Fruit fly (Drosophila melanogaster) whole organism, embryonic: ENCODE results near the gene Paics.

Experiments used
- CG10209 ChIP-seq: fragments of 200-800 bp; sonication (Bioruptor generic); optimal IDR thresholded peaks from 3 replicates; lab custom pipeline; 2017; ENCODE audit warnings: missing biosample characterization, mild to moderate bottlenecking, missing genetic modification characterization, missing genetic modification reagents
- CG10321 ChIP-seq: fragments of 200-800 bp; sonication (Bioruptor generic); IDR thresholded peaks from 2 replicates; pipeline ENCODE4 v1.3.6; 2022; ENCODE audit warnings: missing biosample characterization, missing genetic modification characterization
- CG10366 ChIP-seq: fragments of 200-800 bp; sonication (Bioruptor generic); IDR thresholded peaks from 2 replicates; pipeline ENCODE4 v1.3.6; 2022; ENCODE audit warnings: missing biosample characterization, missing genetic modification characterization
- CG10979 ChIP-seq: fragments of 200-800 bp; sonication (Bioruptor generic); optimal IDR thresholded peaks from 2 replicates; lab custom pipeline; 2018; ENCODE audit warnings: missing biosample characterization, mild to moderate bottlenecking, missing genetic modification characterization, moderate library complexity
- CG11085 ChIP-seq: fragments of 200-800 bp; sonication (Bioruptor generic); IDR thresholded peaks from 2 replicates; pipeline ENCODE4 v1.3.6; 2022; ENCODE audit warnings: missing biosample characterization, missing genetic modification characterization
- CG11695 ChIP-seq: fragments of 200-800 bp; sonication (Bioruptor generic); IDR thresholded peaks from 3 replicates; pipeline ENCODE4 v1.3.6; 2022; ENCODE audit warnings: missing biosample characterization, missing genetic modification characterization
- CG12155 ChIP-seq: fragments of 200-800 bp; sonication (Bioruptor generic); optimal IDR thresholded peaks from 3 replicates; lab custom pipeline; 2016; ENCODE audit warnings: missing biosample characterization, missing genetic modification characterization
- CG12391 ChIP-seq: fragments of 200-800 bp; sonication (Bioruptor generic); optimal IDR thresholded peaks from 3 replicates; lab custom pipeline; 2018; ENCODE audit warnings: missing biosample characterization, mild to moderate bottlenecking, missing genetic modification characterization, moderate library complexity
- CG13775 ChIP-seq: fragments of 200-800 bp; sonication (Bioruptor generic); optimal IDR thresholded peaks from 3 replicates; lab custom pipeline; 2017; ENCODE audit warnings: missing biosample characterization, mild to moderate bottlenecking, missing genetic modification characterization
- CG14050 ChIP-seq: fragments of 200-800 bp; sonication (Bioruptor generic); IDR thresholded peaks from 3 replicates; pipeline ENCODE4 v1.3.6; 2022; ENCODE audit warnings: missing biosample characterization, missing genetic modification characterization
- CG15479 ChIP-seq: fragments of 200-800 bp; sonication (Bioruptor generic); optimal IDR thresholded peaks from 3 replicates; lab custom pipeline; 2019; ENCODE audit warnings: missing biosample characterization, mild to moderate bottlenecking, missing genetic modification characterization, moderate library complexity
- CG1647 ChIP-seq: fragments of 200-800 bp; sonication (Bioruptor generic); optimal IDR thresholded peaks from 3 replicates; lab custom pipeline; 2016; ENCODE audit warnings: missing biosample characterization, missing genetic modification characterization
- CG17359 ChIP-seq: fragments of 200-800 bp; sonication (Bioruptor generic); optimal IDR thresholded peaks from 3 replicates; lab custom pipeline; 2018; ENCODE audit warnings: missing biosample characterization, mild to moderate bottlenecking, missing genetic modification characterization, moderate library complexity
- CG18476 ChIP-seq: fragments of 200-800 bp; sonication (Bioruptor generic); optimal IDR thresholded peaks from 2 replicates; lab custom pipeline; 2016; ENCODE audit warnings: missing biosample characterization, mild to moderate bottlenecking, missing genetic modification characterization
- CG18764 ChIP-seq: fragments of 200-800 bp; sonication (Bioruptor generic); optimal IDR thresholded peaks from 3 replicates; lab custom pipeline; 2016; ENCODE audit warnings: missing biosample characterization, missing genetic modification characterization
- CG31441 ChIP-seq: fragments of 200-800 bp; sonication (Bioruptor generic); IDR thresholded peaks from 2 replicates; pipeline ENCODE4 v1.3.6; 2022; ENCODE audit warnings: missing biosample characterization, missing genetic modification characterization
- CG3281 ChIP-seq: fragments of 200-800 bp; sonication (Bioruptor generic); optimal IDR thresholded peaks from 3 replicates; lab custom pipeline; 2017; ENCODE audit warnings: missing biosample characterization, mild to moderate bottlenecking, missing genetic modification characterization
- CG4328 ChIP-seq: fragments of 200-800 bp; sonication (Bioruptor generic); optimal IDR thresholded peaks from 3 replicates; lab custom pipeline; 2017; ENCODE audit warnings: missing biosample characterization, missing genetic modification reagents, missing genetic modification characterization
- CG8089 ChIP-seq: fragments of 200-800 bp; sonication (Bioruptor generic); optimal IDR thresholded peaks from 3 replicates; lab custom pipeline; 2016; ENCODE audit warnings: missing biosample characterization, missing genetic modification characterization
- D ChIP-seq, 2 experiments: fragments of 200-800 bp in 1 of 2; fragments of >200 bp in 1 of 2; sonication (Bioruptor generic) in 1 of 2; optimal IDR thresholded peaks; 2 replicates in 1 of 2; 3 replicates in 1 of 2; lab custom pipeline; 2017; ENCODE audit warnings: mild to moderate bottlenecking in 1 of 2, missing biosample characterization in 1 of 2, missing genetic modification characterization in 1 of 2, missing genetic modification reagents in 1 of 2
- Dip3 ChIP-seq: fragments of 200-800 bp; sonication (Bioruptor generic); optimal IDR thresholded peaks from 3 replicates; lab custom pipeline; 2016; ENCODE audit warnings: missing biosample characterization, missing genetic modification characterization
- ERR ChIP-seq: fragments of 200-800 bp; sonication (Bioruptor generic); optimal IDR thresholded peaks from 2 replicates; lab custom pipeline; 2016; ENCODE audit warnings: missing biosample characterization, missing genetic modification characterization
- Ets65A ChIP-seq: fragments of 200-800 bp; sonication (Bioruptor generic); peaks from one replicate; lab custom pipeline; 2016; ENCODE audit warnings: missing biosample characterization, missing genetic modification characterization
- H15 ChIP-seq: fragments of 200-800 bp; sonication (Bioruptor generic); IDR thresholded peaks from 3 replicates; pipeline ENCODE4 v1.3.6; 2022; ENCODE audit warnings: missing biosample characterization, missing genetic modification characterization
- HHEX ChIP-seq: fragments of 200-800 bp; sonication (Bioruptor generic); optimal IDR thresholded peaks from 3 replicates; lab custom pipeline; 2017; ENCODE audit warnings: missing biosample characterization, mild to moderate bottlenecking, missing genetic modification characterization, missing genetic modification reagents
- HLH3B ChIP-seq: fragments of 200-800 bp; sonication (Bioruptor generic); IDR thresholded peaks from 2 replicates; pipeline ENCODE4 v1.3.6; 2022; ENCODE audit warnings: missing biosample characterization, missing genetic modification characterization
- Hand ChIP-seq: fragments of 200-800 bp; sonication (Bioruptor generic); optimal IDR thresholded peaks from 2 replicates; lab custom pipeline; 2017; ENCODE audit warnings: mild to moderate bottlenecking, missing biosample characterization, missing genetic modification reagents, missing genetic modification characterization
- Hr3 ChIP-seq: fragments of 200-800 bp; sonication (Bioruptor generic); optimal IDR thresholded peaks from 3 replicates; lab custom pipeline; 2016; ENCODE audit warnings: missing biosample characterization, missing genetic modification characterization
- Mes4 ChIP-seq: fragments of 200-800 bp; sonication (Bioruptor generic); optimal IDR thresholded peaks from 2 replicates; lab custom pipeline; 2016; ENCODE audit warnings: missing biosample characterization, missing genetic modification characterization
- Sox102F ChIP-seq: fragments of 200-800 bp; sonication (Bioruptor generic); optimal IDR thresholded peaks from 2 replicates; lab custom pipeline; 2018; ENCODE audit warnings: missing biosample characterization, mild to moderate bottlenecking, missing genetic modification characterization, moderate library complexity
- az2 ChIP-seq: fragments of 200-800 bp; sonication (Bioruptor generic); optimal IDR thresholded peaks from 3 replicates; lab custom pipeline; 2016; ENCODE audit warnings: missing biosample characterization, missing genetic modification characterization
- bowl ChIP-seq: fragments of 200-800 bp; sonication (Bioruptor generic); IDR thresholded peaks from 2 replicates; pipeline ENCODE4 v1.3.6; 2022; ENCODE audit warnings: missing biosample characterization, missing genetic modification characterization
- dpn ChIP-seq, 2 experiments: fragments of 200-800 bp; sonication (Bioruptor generic); optimal IDR thresholded peaks; 3 replicates each; lab custom pipeline; 2016; ENCODE audit warnings: missing biosample characterization in 2 of 2, missing genetic modification characterization in 2 of 2
- ewg ChIP-seq: fragments of 200-800 bp; sonication (Bioruptor generic); optimal IDR thresholded peaks from 3 replicates; lab custom pipeline; 2017; ENCODE audit warnings: mild to moderate bottlenecking, missing biosample characterization, missing genetic modification reagents, missing genetic modification characterization
- eyg ChIP-seq: fragments of 200-800 bp; sonication (Bioruptor generic); optimal IDR thresholded peaks from 3 replicates; lab custom pipeline; 2016; ENCODE audit warnings: missing biosample characterization, missing genetic modification characterization
- gce ChIP-seq: fragments of 200-800 bp; sonication (Bioruptor generic); IDR thresholded peaks from 3 replicates; pipeline ENCODE4 v1.3.6; 2022; ENCODE audit warnings: missing biosample characterization, missing genetic modification characterization
- gsb-n ChIP-seq: fragments of 200-800 bp; sonication (Bioruptor generic); optimal IDR thresholded peaks from 3 replicates; lab custom pipeline; 2018; ENCODE audit warnings: missing biosample characterization, mild to moderate bottlenecking, missing genetic modification characterization
- inv ChIP-seq: fragments of 200-800 bp; sonication (Bioruptor generic); IDR thresholded peaks from 2 replicates; pipeline ENCODE4 v1.3.6; 2022; ENCODE audit warnings: missing biosample characterization, missing genetic modification characterization; ENCODE audit not compliant: partially characterized antibody
- mld ChIP-seq: fragments of 200-800 bp; sonication (Bioruptor generic); IDR thresholded peaks from 3 replicates; pipeline ENCODE4 v1.3.6; 2022; ENCODE audit warnings: missing biosample characterization, missing genetic modification characterization; ENCODE audit not compliant: partially characterized antibody
- phol ChIP-seq: fragments of 200-800 bp; sonication (Bioruptor generic); optimal IDR thresholded peaks from 3 replicates; lab custom pipeline; 2018; ENCODE audit warnings: missing biosample characterization, mild to moderate bottlenecking, missing genetic modification characterization, moderate library complexity
- ranshi ChIP-seq: fragments of 200-800 bp; sonication (Bioruptor generic); IDR thresholded peaks from 2 replicates; pipeline ENCODE4 v1.3.6; 2022; ENCODE audit warnings: missing biosample characterization, missing genetic modification characterization
- sd ChIP-seq: fragments of 200-800 bp; sonication (Bioruptor generic); optimal IDR thresholded peaks from 3 replicates; lab custom pipeline; 2018; ENCODE audit warnings: missing biosample characterization, mild to moderate bottlenecking, missing genetic modification characterization, moderate library complexity
- shn ChIP-seq: fragments of 200-800 bp; sonication (Bioruptor generic); optimal IDR thresholded peaks from 3 replicates; lab custom pipeline; 2016; ENCODE audit warnings: missing biosample characterization, missing genetic modification characterization
- ssp ChIP-seq: fragments of 200-800 bp; sonication (Bioruptor generic); IDR thresholded peaks from 2 replicates; pipeline ENCODE4 v1.3.6; 2022; ENCODE audit warnings: missing biosample characterization, missing genetic modification characterization
- stc ChIP-seq: fragments of 200-800 bp; sonication (Bioruptor generic); IDR thresholded peaks from 2 replicates; pipeline ENCODE4 v1.3.6; 2022; ENCODE audit warnings: missing biosample characterization, missing genetic modification characterization
- tin ChIP-seq: fragments of 200-800 bp; sonication (Bioruptor generic); optimal IDR thresholded peaks from 3 replicates; lab custom pipeline; 2016; ENCODE audit warnings: missing biosample characterization, missing genetic modification characterization
- unpg ChIP-seq: fragments of 200-800 bp; sonication (Bioruptor generic); optimal IDR thresholded peaks from 3 replicates; lab custom pipeline; 2018; ENCODE audit warnings: missing biosample characterization, mild to moderate bottlenecking, missing genetic modification characterization, moderate library complexity
- wor ChIP-seq: fragments of 200-800 bp; sonication (Bioruptor generic); IDR thresholded peaks from 2 replicates; pipeline ENCODE4 v1.3.6; 2022; ENCODE audit warnings: missing biosample characterization, missing genetic modification characterization

The Paics gene

DNA sequence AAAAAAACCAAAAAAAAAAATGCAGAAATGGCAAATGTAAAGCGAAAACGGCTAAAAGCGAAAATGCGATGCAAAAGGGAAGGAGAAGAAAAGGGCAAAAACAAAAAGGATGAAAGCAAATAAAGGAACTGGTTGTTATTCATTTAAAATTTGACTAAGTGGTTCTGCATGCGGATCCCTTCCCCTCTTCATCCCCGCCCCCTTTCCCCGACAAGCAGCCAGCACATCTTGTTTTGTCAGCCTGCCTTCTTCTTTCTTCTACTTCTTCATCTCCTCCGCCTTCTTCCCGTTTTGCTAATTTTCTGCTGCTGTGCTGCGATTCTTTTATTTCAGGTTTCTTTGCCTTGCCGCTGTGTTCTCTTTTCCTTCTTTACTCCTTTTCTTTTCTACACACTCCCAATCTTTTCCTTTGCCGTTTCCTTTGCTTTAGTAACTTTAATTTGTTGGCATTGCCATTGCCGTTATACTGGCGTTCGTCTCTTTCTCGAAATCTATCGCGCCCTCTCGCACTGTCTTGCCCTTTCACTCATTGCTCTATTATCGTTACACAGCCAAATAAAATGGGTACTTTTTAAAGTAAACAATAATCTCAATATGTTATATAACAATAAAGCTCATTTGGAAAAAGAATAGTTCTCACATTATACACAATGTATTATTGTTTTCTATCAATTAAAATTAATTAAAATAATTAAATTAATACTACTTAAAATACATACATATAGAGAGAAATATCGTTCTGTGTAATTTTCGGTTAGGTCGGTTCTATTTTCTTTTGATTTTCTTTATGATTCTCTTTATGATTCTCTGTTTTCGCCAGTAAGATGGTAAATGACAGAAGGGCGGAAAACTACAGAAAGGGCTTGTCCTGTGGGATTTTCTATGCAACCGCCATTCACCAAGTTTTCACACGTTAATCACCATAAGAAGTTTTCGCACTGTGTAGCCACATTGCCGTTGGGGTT is 12.4 kb downstream of the Paics start (continued):
- TF ChIP-seq CG11085 (GFP tag; lab: Robert Waterston, UW) (no peak), CG18764 (GFP tag; lab: Kevin White, UChicago) (peak; percentile 6), CG11695 (GFP tag; lab: Robert Waterston, UW) (0 out of 3 replicates have a peak, but pooled peaks have one; percentile 31), ssp (GFP tag; lab: Robert Waterston, UW) (0 out of 2 replicates have a peak, but pooled peaks have one; percentile 18), Ets65A (GFP tag; lab: Kevin White, UChicago) (peak; percentile 39), CG10979 (tag; lab: Kevin White, UChicago) (peak; percentile 83), H15 (GFP tag; lab: Robert Waterston, UW) (no peak), eyg (GFP tag; lab: Kevin White, UChicago) (no peak), CG14050 (GFP tag; lab: Robert Waterston, UW) (no peak), CG4328 (no peak), Hand (peak; percentile 5), CG31441 (GFP tag; lab: Robert Waterston, UW) (peak; percentile 84), bowl (GFP tag; lab: Robert Waterston, UW) (no peak), CG8089 (GFP tag; lab: Kevin White, UChicago) (no peak), CG10209 (peak; percentile 55), az2 (GFP tag; lab: Kevin White, UChicago) (peak; percentile 50), CG17359 (peak; percentile 44), dpn (GFP tag; optimal IDR thresholded peaks at IDR 0.05; lab: Kevin White, UChicago) (peak in 1 of 2 experiments; percentile 7), Dip3 (GFP tag; lab: Kevin White, UChicago) (no peak), gsb-n (tag; lab: Kevin White, UChicago) (peak; percentile 86), tin (peak; percentile 36), CG3281 (GFP tag; lab: Kevin White, UChicago) (peak; percentile 17), CG15479 (GFP tag; lab: Kevin White, UChicago) (peak; percentile 58), D (optimal IDR thresholded peaks at IDR 0.05; lab: Kevin White, UChicago) (no peak), D (GFP tag; optimal IDR thresholded peaks at IDR 0.05; lab: Kevin White, UChicago) (peak; percentile 40), ewg (peak; percentile 9), gce (GFP tag; lab: Robert Waterston, UW) (no peak), phol (tag; lab: Kevin White, UChicago) (peak; percentile 79), CG12391 (peak; percentile 81), sd (tag; lab: Kevin White, UChicago) (peak; percentile 10), ERR (no peak), CG12155 (peak; percentile 30), unpg (peak; percentile 69), mld (no peak), wor (GFP tag; lab: Robert Waterston, UW) (no peak), ranshi (GFP tag; lab: Robert Waterston, UW) (0 out of 2 replicates have a peak, but pooled peaks have one; percentile 52), CG10321 (peak; percentile 44), CG1647 (no peak), inv (GFP tag; lab: Robert Waterston, UW) (no peak), Sox102F (peak; percentile 74), stc (0 out of 2 replicates have a peak, but pooled peaks have one; percentile 32), shn (no peak), CG13775 (peak; percentile 35), Mes4 (GFP tag; lab: Kevin White, UChicago) (no peak), CG10366 (no peak), CG18476 (GFP tag; lab: Kevin White, UChicago) (no peak), HLH3B (GFP tag; lab: Robert Waterston, UW) (peak; percentile 44; the same call in 1 of the 2 replicates), HHEX (GFP tag; lab: Kevin White, UChicago) (peak; percentile 17), Hr3 (GFP tag; lab: Kevin White, UChicago) (peak; percentile 51)
